Fruit fly (Drosophila melanogaster) whole organism, pupa: ENCODE measurements around the gene Mnn1.

Experiments used
- CG10348 ChIP-seq: fragments of 200-800 bp; sonication (Bioruptor generic); IDR thresholded peaks from 2 replicates; pipeline ENCODE4 v1.3.6; 2022; ENCODE audit warnings: missing biosample characterization, missing genetic modification characterization
- CG17806 ChIP-seq: fragments of 200-800 bp; sonication (Bioruptor generic); optimal IDR thresholded peaks from 2 replicates; lab custom pipeline; 2018; ENCODE audit warnings: missing biosample characterization, mild to moderate bottlenecking, missing genetic modification characterization, moderate library complexity
- CG32121 ChIP-seq: fragments of 200-800 bp; sonication (Bioruptor generic); IDR thresholded peaks from 2 replicates; pipeline ENCODE4 v1.3.6; 2022; ENCODE audit warnings: missing biosample characterization, missing genetic modification characterization
- CG4496 ChIP-seq: fragments of 200-800 bp; sonication (Bioruptor generic); IDR thresholded peaks from 3 replicates; pipeline ENCODE4 v1.3.6; 2022; ENCODE audit warnings: missing biosample characterization, missing genetic modification characterization
- D1 ChIP-seq: fragments of 200-800 bp; sonication (Bioruptor generic); optimal IDR thresholded peaks from 2 replicates; lab custom pipeline; 2018; ENCODE audit warnings: missing biosample characterization, mild to moderate bottlenecking, missing genetic modification characterization, moderate library complexity
- Ets98B ChIP-seq: fragments of 200-800 bp; sonication (Bioruptor generic); IDR thresholded peaks from 2 replicates; pipeline ENCODE4 v1.3.6; 2022; ENCODE audit warnings: missing biosample characterization, missing genetic modification characterization
- Pif1B ChIP-seq: fragments of 200-800 bp; sonication (Bioruptor generic); optimal IDR thresholded peaks from 3 replicates; lab custom pipeline; 2016; ENCODE audit warnings: missing biosample characterization, missing genetic modification characterization
- Snoo ChIP-seq: fragments of 200-800 bp; sonication (Bioruptor generic); optimal IDR thresholded peaks from 3 replicates; lab custom pipeline; 2017; ENCODE audit warnings: missing biosample characterization, mild to moderate bottlenecking, missing genetic modification characterization, inconsistent platforms
- gl ChIP-seq: fragments of 200-800 bp; sonication (Bioruptor generic); optimal IDR thresholded peaks from 2 replicates; lab custom pipeline; 2018; ENCODE audit warnings: missing biosample characterization, mild to moderate bottlenecking, missing genetic modification characterization
- rn ChIP-seq: fragments of 200-800 bp; sonication (Bioruptor generic); IDR thresholded peaks from 2 replicates; pipeline ENCODE4 v1.3.6; 2022; ENCODE audit warnings: missing biosample characterization, missing genetic modification characterization

- no peak for TF ChIP-seq CG10348 (GFP tag; lab: Robert Waterston, UW)
- TF ChIP-seq Snoo (tag; lab: Kevin White, UChicago): no peak
- TF ChIP-seq CG4496 (GFP tag; lab: Robert Waterston, UW): no peak
- TF ChIP-seq CG32121 (GFP tag; lab: Robert Waterston, UW): no peak
- TF ChIP-seq rn (GFP tag; lab: Robert Waterston, UW): no peak
- TF ChIP-seq gl: no peak
- TF ChIP-seq Ets98B (GFP tag; lab: Robert Waterston, UW): no peak
- TF ChIP-seq CG17806 (tag; lab: Kevin White, UChicago): no peak
- TF ChIP-seq Pif1B (GFP tag; lab: Kevin White, UChicago): no peak
- TF ChIP-seq D1: no peak
Measured at dm6 chr2L:7106289-7106961, 50.3 kb downstream of the Mnn1 start.
